Worm (Caenorhabditis elegans): ENCODE data around the gene B0001.2.
A peak's percentile ranks its signal among the peaks of the same experiment; 100 is the strongest.

Gene B0001.2

DNA sequence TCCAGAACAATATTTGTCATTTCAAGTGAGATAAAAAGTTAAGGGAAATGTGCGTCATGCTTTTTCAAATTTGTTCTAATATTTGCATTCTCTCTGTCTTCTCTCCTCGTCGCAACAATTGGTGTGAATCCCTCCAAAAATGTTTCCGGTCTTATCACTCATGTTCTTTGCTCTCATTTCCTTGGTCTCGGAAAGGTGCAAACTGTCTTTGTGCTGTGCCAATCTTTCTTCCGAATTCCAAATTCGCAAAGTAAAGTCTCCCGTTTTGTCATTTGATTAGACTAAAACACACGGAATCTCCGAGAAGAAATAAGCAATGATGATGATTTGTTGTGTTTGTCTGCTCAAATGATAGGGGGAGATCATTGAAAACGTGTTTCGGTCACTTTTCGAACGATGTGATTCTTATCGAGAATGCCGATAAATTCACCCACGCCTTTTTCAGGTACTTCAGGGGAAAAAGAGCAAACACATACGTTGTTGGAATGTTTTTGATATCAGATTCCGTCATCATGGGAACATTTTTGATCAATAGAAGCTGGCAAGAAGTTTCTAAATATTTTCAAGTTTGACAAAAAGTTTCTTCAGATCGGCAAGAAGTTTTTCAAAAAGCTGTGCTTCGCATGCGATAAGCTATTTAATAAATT, 14.8 kb upstream of the B0001.2 start (continued):
- TF ChIP-seq mes-2 (tag; optimal IDR thresholded peaks at IDR 0.05; ENCODE audit: poor library complexity, severe bottlenecking) (no peak), spr-1 (tag; optimal IDR thresholded peaks at IDR 0.05) (no peak)

DNA sequence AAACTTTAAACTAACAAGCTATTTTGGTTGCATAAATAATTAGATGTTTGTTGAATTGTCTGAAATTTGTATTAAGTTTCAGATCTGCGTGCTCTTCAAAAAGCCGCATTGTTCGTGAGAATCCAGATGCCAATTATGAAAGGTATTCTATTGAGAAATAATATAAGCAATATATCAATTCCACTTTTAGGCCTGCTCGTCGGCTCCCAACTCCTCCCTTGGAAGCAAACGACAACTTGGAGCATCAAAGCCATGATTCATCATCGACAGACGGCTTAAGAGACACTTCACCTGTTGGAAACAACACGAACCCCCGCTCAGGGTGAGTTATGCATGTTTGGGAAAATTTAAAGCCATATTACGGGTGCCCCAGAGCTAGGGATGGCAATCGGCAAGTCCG, 12.0 kb upstream of the B0001.2 start:
- TF ChIP-seq nhr-28 (tag; optimal IDR thresholded peaks at IDR 0.05), result no peak
- peak; percentile 94 for TF ChIP-seq aha-1 (tag)
- no peak for TF ChIP-seq pqm-1 (tag; optimal IDR thresholded peaks at IDR 0.05)

DNA sequence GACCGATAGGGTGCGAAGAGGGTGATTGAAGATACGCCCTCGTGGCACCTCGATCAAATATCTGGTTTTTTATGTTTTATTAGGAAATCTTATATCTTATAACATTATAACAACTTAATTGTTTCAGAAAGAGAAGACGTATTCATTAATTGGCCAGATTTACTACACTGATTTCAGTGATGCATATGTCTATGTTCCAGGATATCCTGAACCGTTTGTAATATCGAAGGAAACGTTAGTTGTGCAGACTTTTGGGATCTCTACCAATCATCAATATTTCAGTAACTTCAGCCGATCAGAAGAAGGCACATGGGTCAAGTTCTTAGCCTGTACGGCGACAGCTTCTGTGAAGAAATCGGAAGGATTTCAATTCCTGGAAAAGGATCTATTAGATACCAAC, 9.6 kb upstream of the B0001.2 start:
- TF ChIP-seq nhr-41 (GFP tag; IDR thresholded peaks at IDR 0.05) (no peak), aha-1 (tag) (peak; percentile 96)

DNA sequence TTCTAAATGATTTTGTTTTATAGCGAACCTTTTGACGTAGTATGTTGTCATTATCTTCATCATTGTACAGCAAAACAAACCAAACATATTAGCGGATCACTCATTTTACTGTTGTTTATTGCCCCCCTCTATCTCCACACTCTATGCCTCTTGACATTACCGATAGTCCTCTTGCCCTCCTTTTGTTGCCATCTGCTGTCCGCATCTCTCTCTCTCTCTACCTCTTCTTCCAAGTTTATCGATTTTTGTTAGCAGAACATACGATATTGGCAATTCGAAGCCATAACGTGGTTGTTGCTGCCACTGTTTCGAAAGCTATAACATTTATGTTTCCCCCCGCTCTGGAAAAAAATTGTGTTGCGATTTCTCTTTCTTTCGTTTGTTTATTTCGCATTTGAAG, 7.1 kb upstream of the B0001.2 start:
- TF ChIP-seq mes-2 (tag; optimal IDR thresholded peaks at IDR 0.05; ENCODE audit: poor library complexity, severe bottlenecking), result peak; percentile 6
- TF ChIP-seq hmg-1.1 (GFP tag; IDR thresholded peaks at IDR 0.05), result 0 out of 2 replicates have a peak, but pooled peaks have one; percentile 29
- TF ChIP-seq nhr-6 (tag; optimal IDR thresholded peaks at IDR 0.05), result peak; percentile 20
- TF ChIP-seq mxl-3 (GFP tag; optimal IDR thresholded peaks at IDR 0.05), result peak; percentile 25
- no peak for TF ChIP-seq ceh-32 (tag; optimal IDR thresholded peaks at IDR 0.05; ENCODE audit: poor library complexity)
- no peak for TF ChIP-seq ceh-20 (GFP tag; IDR thresholded peaks at IDR 0.05)

DNA sequence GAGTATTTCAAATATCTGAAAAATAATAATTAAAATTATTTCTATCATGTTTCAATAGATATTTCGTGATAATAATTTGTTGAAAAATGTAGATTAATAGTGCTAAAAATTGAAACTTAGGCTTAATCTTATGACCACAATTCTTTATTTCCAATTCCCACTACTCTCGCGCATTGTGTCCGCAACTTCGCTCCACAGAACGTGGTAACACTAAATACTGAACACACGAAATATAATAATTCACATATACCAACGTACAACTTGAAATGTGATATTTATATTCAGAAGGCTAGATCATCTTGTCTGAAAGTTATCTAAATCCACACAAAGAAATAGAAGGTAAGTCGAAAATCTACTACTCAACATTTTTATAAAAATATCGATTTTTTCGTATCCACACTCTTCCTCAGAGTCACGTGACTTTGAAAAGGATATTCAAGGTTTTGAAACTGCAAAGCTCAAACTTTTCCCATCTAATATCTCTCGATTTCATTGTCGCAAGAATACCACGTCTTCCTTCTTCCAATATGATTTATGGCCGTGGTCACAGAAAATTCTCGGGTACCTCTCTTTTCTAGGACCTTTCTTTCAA, 6.0 kb upstream of the B0001.2 start, which contains the start of gene eri-12:
TSS of gene eri-12 (plus strand) at position 197 of the 592 bp plus-strand sequence.
- no peak for TF ChIP-seq vab-7 (GFP tag; IDR thresholded peaks at IDR 0.05)
- TF ChIP-seq nhr-28 (tag; optimal IDR thresholded peaks at IDR 0.05), result peak; percentile 21
- TF ChIP-seq lin-38 (GFP tag; IDR thresholded peaks at IDR 0.05), result peak; percentile 17; the same call in 1 of the 2 replicates
- no peak for TF ChIP-seq nhr-77 (tag; optimal IDR thresholded peaks at IDR 0.05)
- TF ChIP-seq hlh-30 (tag; optimal IDR thresholded peaks at IDR 0.05; ENCODE audit: insufficient read depth), result peak; percentile 61
- peak in 1 of 2 experiments; percentile 7 for TF ChIP-seq lsy-2 (tag; optimal IDR thresholded peaks at IDR 0.05)
- TF ChIP-seq ceh-28 (tag; optimal IDR thresholded peaks at IDR 0.05), result no peak
- TF ChIP-seq mes-2 (tag; optimal IDR thresholded peaks at IDR 0.05; ENCODE audit: poor library complexity, severe bottlenecking), result peak; percentile 21

DNA sequence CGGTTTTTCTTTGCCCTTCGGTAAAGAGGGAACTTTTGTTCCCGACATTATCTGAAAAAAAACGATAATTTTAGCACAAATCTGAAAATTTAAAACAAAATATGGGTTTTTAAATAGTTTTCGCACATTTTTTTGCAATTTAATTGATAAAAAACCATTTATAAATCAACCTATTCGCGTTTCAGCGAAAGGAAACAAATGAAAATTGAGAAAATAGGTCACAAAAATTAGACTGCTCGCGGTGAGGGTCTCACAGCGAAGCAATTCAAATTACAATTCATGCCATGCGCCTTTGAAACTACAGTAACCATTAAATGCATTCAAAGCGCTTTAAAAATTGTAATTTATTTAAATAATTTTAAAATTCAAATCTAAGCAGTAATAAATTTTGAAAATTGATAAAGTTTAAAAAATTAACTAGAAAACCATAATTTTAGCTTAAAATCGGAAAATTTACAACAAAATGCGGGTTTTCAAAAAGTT, 3.5 kb upstream of the B0001.2 start, which contains the start of gene B0001.7:
TSS of gene B0001.7 (minus strand) at position 51 of the 483 bp plus-strand sequence.
- TF ChIP-seq cey-2 (tag; optimal IDR thresholded peaks at IDR 0.05; ENCODE audit: borderline replicate concordance, insufficient read depth) (no peak), nhr-77 (tag; optimal IDR thresholded peaks at IDR 0.05) (no peak), nhr-76 (tag; optimal IDR thresholded peaks at IDR 0.05) (no peak), F44E2.7 (GFP tag; IDR thresholded peaks at IDR 0.05) (no peak), D1046.2 (GFP tag; IDR thresholded peaks at IDR 0.05) (no peak), dmd-6 (GFP tag; IDR thresholded peaks at IDR 0.05) (no peak), ZK546.5 (tag; optimal IDR thresholded peaks at IDR 0.05) (no peak), nhr-42 (GFP tag; IDR thresholded peaks at IDR 0.05) (no peak), ctbp-1 (GFP tag; IDR thresholded peaks at IDR 0.05) (no peak), T20F7.1 (GFP tag; optimal IDR thresholded peaks at IDR 0.05) (no peak), nhr-48 (tag; optimal IDR thresholded peaks at IDR 0.05) (no peak), mep-1 (tag; optimal IDR thresholded peaks at IDR 0.05) (no peak)
